Worm (Caenorhabditis elegans): ENCODE results near the gene hum-4.
A peak's percentile ranks its signal among the peaks of the same experiment; 100 is the strongest.

- no peak for TF ChIP-seq hlh-30 (tag; optimal IDR thresholded peaks at IDR 0.05; ENCODE audit: insufficient read depth)
- no peak for TF ChIP-seq elt-2 (tag; optimal IDR thresholded peaks at IDR 0.05)
- TF ChIP-seq ttx-3 (tag; optimal IDR thresholded peaks at IDR 0.05) = no peak
- TF ChIP-seq F13H6.1 (tag; optimal IDR thresholded peaks at IDR 0.05) = peak; percentile 64
- TF ChIP-seq ceh-30 (tag; optimal IDR thresholded peaks at IDR 0.05) = no peak
- no peak for TF ChIP-seq mec-3 (tag; optimal IDR thresholded peaks at IDR 0.05; ENCODE audit: borderline replicate concordance)
Observed at ce11 chrX:11379135-11379781, 54.1 kb downstream of the hum-4 start.

Data from whole organism, late embryonic.